Worm (Caenorhabditis elegans) whole organism, young adult: ENCODE results near the gene F42C5.3.

Experiments used
- B0336.3 ChIP-seq: fragments of 200-800 bp; sonication (Bioruptor generic); IDR thresholded peaks from 2 replicates; pipeline ENCODE4 v1.3.6; 2022; ENCODE audit warnings: missing genetic modification characterization, missing compliant biosample characterization
- C06A6.2 ChIP-seq: fragments of 200-800 bp; sonication (Bioruptor generic); conservative IDR thresholded peaks from 2 replicates; pipeline ENCODE4 v1.3.6; 2022; ENCODE audit warnings: missing genetic modification characterization, missing compliant biosample characterization
- F10E7.11 ChIP-seq: sonication (generic microtip); optimal IDR thresholded peaks from 2 replicates; lab custom pipeline; 2017; ENCODE audit warnings: mild to moderate bottlenecking, missing genetic modification characterization, moderate library complexity, missing compliant biosample characterization
- F22D6.2 ChIP-seq: sonication (generic microtip); optimal IDR thresholded peaks from 2 replicates; lab custom pipeline; 2016; ENCODE audit warnings: mild to moderate bottlenecking, missing genetic modification characterization, missing compliant biosample characterization
- F23B12.7 ChIP-seq: sonication (generic microtip); optimal IDR thresholded peaks from 2 replicates; lab custom pipeline; 2017; ENCODE audit warnings: missing genetic modification characterization, mild to moderate bottlenecking, missing compliant biosample characterization, antibody characterized with exemption, moderate library complexity; ENCODE audit not compliant: insufficient read depth
- F37B4.10 ChIP-seq: fragments of 200-800 bp; sonication (Bioruptor generic); IDR thresholded peaks from 2 replicates; pipeline ENCODE4 v1.3.6; 2022; ENCODE audit warnings: missing genetic modification characterization, missing compliant biosample characterization
- F52B5.7 ChIP-seq: sonication (generic microtip); optimal IDR thresholded peaks from 2 replicates; lab custom pipeline; 2016; ENCODE audit warnings: mild to moderate bottlenecking, missing genetic modification characterization, missing compliant biosample characterization
- F57C9.4 ChIP-seq: sonication (generic microtip); optimal IDR thresholded peaks from 2 replicates; lab custom pipeline; 2017; ENCODE audit warnings: mild to moderate bottlenecking, missing genetic modification characterization, missing compliant biosample characterization
- K12H6.12 ChIP-seq: fragments of 200-800 bp; sonication (Bioruptor generic); optimal IDR thresholded peaks from 2 replicates; lab custom pipeline; 2018; ENCODE audit warnings: mild to moderate bottlenecking, missing genetic modification characterization, missing compliant biosample characterization
- T07F8.4 ChIP-seq: sonication (generic microtip); optimal IDR thresholded peaks from 2 replicates; lab custom pipeline; 2016; ENCODE audit warnings: mild to moderate bottlenecking, missing genetic modification characterization, moderate library complexity, missing compliant biosample characterization
- Y53F4B.3 ChIP-seq: fragments of 200-800 bp; sonication (Bioruptor generic); IDR thresholded peaks from 2 replicates; pipeline ENCODE4 v1.3.6; 2022; ENCODE audit warnings: missing genetic modification reagents, missing genetic modification characterization, missing compliant biosample characterization
- Y67H2A.10 ChIP-seq: fragments of 200-800 bp; sonication (Bioruptor generic); conservative IDR thresholded peaks from 2 replicates; pipeline ENCODE4 v1.3.6; 2022; ENCODE audit warnings: missing genetic modification reagents, missing genetic modification characterization, missing compliant biosample characterization
- Y79H2A.3 ChIP-seq: fragments of 200-800 bp; sonication (Bioruptor generic); conservative IDR thresholded peaks from 2 replicates; pipeline ENCODE4 v1.3.6; 2022; ENCODE audit warnings: missing genetic modification reagents, missing genetic modification characterization, missing compliant biosample characterization
- ZK185.1 ChIP-seq: sonication (generic microtip); optimal IDR thresholded peaks from 2 replicates; lab custom pipeline; 2016; ENCODE audit warnings: mild to moderate bottlenecking, missing genetic modification characterization, missing compliant biosample characterization; ENCODE audit not compliant: poor library complexity, severe bottlenecking
- attf-6 ChIP-seq: fragments of 200-800 bp; sonication (Bioruptor generic); IDR thresholded peaks from 2 replicates; pipeline ENCODE4 v1.3.6; 2022; ENCODE audit warnings: missing genetic modification reagents, missing genetic modification characterization, missing compliant biosample characterization
- bed-2 ChIP-seq: fragments of 200-800 bp; sonication (Bioruptor generic); IDR thresholded peaks from 2 replicates; pipeline ENCODE4 v1.3.6; 2022; ENCODE audit warnings: missing genetic modification reagents, missing genetic modification characterization, missing compliant biosample characterization
- cebp-1 ChIP-seq, 2 experiments: fragments of 200-800 bp in 1 of 2; sonication (Bioruptor generic) in 1 of 2; sonication (generic microtip) in 1 of 2; IDR thresholded peaks in 1 of 2; optimal IDR thresholded peaks in 1 of 2; 2 replicates each; pipeline versions ENCODE4 v1.3.6 to Lab custom; 2017 to 2022; ENCODE audit warnings: missing compliant biosample characterization in 2 of 2, missing genetic modification characterization in 2 of 2, mild to moderate bottlenecking in 1 of 2, missing genetic modification reagents in 1 of 2, moderate library complexity in 1 of 2
- ceh-100 ChIP-seq: fragments of 200-800 bp; sonication (Bioruptor generic); IDR thresholded peaks from 2 replicates; pipeline ENCODE4 v1.3.6; 2022; ENCODE audit warnings: missing genetic modification reagents, missing genetic modification characterization, missing compliant biosample characterization
- ceh-27 ChIP-seq: fragments of 200-800 bp; sonication (Bioruptor generic); optimal IDR thresholded peaks from 2 replicates; lab custom pipeline; 2018; ENCODE audit warnings: mild to moderate bottlenecking, missing genetic modification characterization, moderate library complexity, missing compliant biosample characterization
- ceh-91 ChIP-seq: fragments of 200-800 bp; sonication (Bioruptor generic); IDR thresholded peaks from 2 replicates; pipeline ENCODE4 v1.3.6; 2022; ENCODE audit warnings: missing genetic modification reagents, missing genetic modification characterization, missing compliant biosample characterization
- die-1 ChIP-seq: sonication (generic microtip); optimal IDR thresholded peaks from 2 replicates; lab custom pipeline; 2016; ENCODE audit warnings: missing genotype, mild to moderate bottlenecking, missing genetic modification characterization, missing compliant biosample characterization
- ekl-4 ChIP-seq: fragments of 200-800 bp; sonication (Bioruptor generic); IDR thresholded peaks from 2 replicates; pipeline ENCODE4 v1.3.6; 2022; ENCODE audit warnings: missing genetic modification reagents, missing genetic modification characterization, missing compliant biosample characterization
- ets-4 ChIP-seq: fragments of 200-800 bp; sonication (Bioruptor generic); optimal IDR thresholded peaks from 2 replicates; lab custom pipeline; 2018; ENCODE audit warnings: mild to moderate bottlenecking, missing genetic modification characterization, missing compliant biosample characterization
- fkh-3 ChIP-seq: sonication (generic microtip); optimal IDR thresholded peaks from 2 replicates; lab custom pipeline; 2016; ENCODE audit warnings: mild to moderate bottlenecking, missing genetic modification characterization, missing compliant biosample characterization
- lin-26 ChIP-seq: fragments of 200-800 bp; sonication (Bioruptor generic); IDR thresholded peaks from 2 replicates; pipeline ENCODE4 v1.3.6; 2022; ENCODE audit warnings: missing genetic modification reagents, missing genetic modification characterization, missing compliant biosample characterization
- lin-54 ChIP-seq: fragments of 200-800 bp; sonication (Bioruptor generic); optimal IDR thresholded peaks from 2 replicates; lab custom pipeline; 2018; ENCODE audit warnings: mild to moderate bottlenecking, missing genetic modification characterization, missing compliant biosample characterization
- lsl-1 ChIP-seq: fragments of 200-800 bp; sonication (Bioruptor generic); optimal IDR thresholded peaks from 2 replicates; lab custom pipeline; 2018; ENCODE audit warnings: mild to moderate bottlenecking, missing genetic modification characterization, moderate library complexity, missing compliant biosample characterization
- nhr-179 ChIP-seq: sonication (generic microtip); optimal IDR thresholded peaks from 2 replicates; lab custom pipeline; 2016; ENCODE audit warnings: mild to moderate bottlenecking, missing genetic modification characterization, missing compliant biosample characterization
- nhr-27 ChIP-seq: fragments of 200-800 bp; sonication (Bioruptor generic); optimal IDR thresholded peaks from 2 replicates; lab custom pipeline; 2018; ENCODE audit warnings: mild to moderate bottlenecking, missing genetic modification characterization, moderate library complexity, missing compliant biosample characterization
- nhr-90 ChIP-seq: sonication (generic microtip); optimal IDR thresholded peaks from 2 replicates; lab custom pipeline; 2016; ENCODE audit warnings: missing genotype, mild to moderate bottlenecking, missing genetic modification characterization, missing compliant biosample characterization
- rcor-1 ChIP-seq: fragments of 200-800 bp; sonication (Bioruptor generic); IDR thresholded peaks from 2 replicates; pipeline ENCODE4 v1.3.6; 2022; ENCODE audit warnings: missing genetic modification reagents, missing genetic modification characterization, missing compliant biosample characterization
- repo-1 ChIP-seq: sonication (generic microtip); optimal IDR thresholded peaks from 2 replicates; lab custom pipeline; 2017; ENCODE audit warnings: mild to moderate bottlenecking, missing genetic modification characterization, missing compliant biosample characterization
- rpc-1 ChIP-seq, 2 experiments: fragments of 150-350 bp in 1 of 2; sonication (generic microtip) in 1 of 2; optimal IDR thresholded peaks; 2 replicates each; lab custom pipeline; 2014 to 2018; ENCODE audit warnings: missing biosample characterization in 1 of 2, missing genetic modification characterization in 1 of 2, missing genetic modification reagents in 1 of 2, missing genotype in 1 of 2
- snpc-1.3 ChIP-seq: sonication (generic microtip); optimal IDR thresholded peaks from 2 replicates; lab custom pipeline; 2017; ENCODE audit warnings: missing genetic modification characterization, mild to moderate bottlenecking, missing compliant biosample characterization, antibody characterized with exemption, moderate library complexity, missing genotype, missing genetic modification reagents; ENCODE audit not compliant: insufficient read depth
- snpc-4 ChIP-seq, 5 experiments: fragments of 150-350 bp in 1 of 5; sonication (generic microtip) in 4 of 5; optimal IDR thresholded peaks; 2 replicates each; lab custom pipeline; 2014 to 2018; ENCODE audit warnings: missing genetic modification characterization in 5 of 5, missing biosample characterization in 3 of 5, antibody characterized with exemption in 2 of 5, mild to moderate bottlenecking in 2 of 5, missing compliant biosample characterization in 2 of 5, missing genotype in 2 of 5, moderate library complexity in 2 of 5, missing genetic modification reagents in 1 of 5
- somi-1 ChIP-seq: fragments of 200-800 bp; sonication (Bioruptor generic); optimal IDR thresholded peaks from 2 replicates; lab custom pipeline; 2018; ENCODE audit warnings: mild to moderate bottlenecking, missing genetic modification characterization, missing compliant biosample characterization
- tbx-9 ChIP-seq: sonication (generic microtip); optimal IDR thresholded peaks from 2 replicates; lab custom pipeline; 2016; ENCODE audit warnings: borderline replicate concordance, missing genetic modification characterization, inconsistent platforms, missing compliant biosample characterization
- unc-130 ChIP-seq: sonication (generic microtip); optimal IDR thresholded peaks from 2 replicates; lab custom pipeline; 2016; ENCODE audit warnings: missing genetic modification reagents, missing genetic modification characterization, missing compliant biosample characterization
- xnd-1 ChIP-seq: sonication (generic microtip); optimal IDR thresholded peaks from 2 replicates; lab custom pipeline; 2016; ENCODE audit warnings: missing genotype, missing genetic modification reagents, missing genetic modification characterization, missing compliant biosample characterization
- zim-3 ChIP-seq: sonication (generic microtip); optimal IDR thresholded peaks from 2 replicates; lab custom pipeline; 2017; ENCODE audit warnings: mild to moderate bottlenecking, missing genetic modification characterization, moderate library complexity, missing compliant biosample characterization
- ztf-25 ChIP-seq: fragments of 200-800 bp; sonication (Bioruptor generic); IDR thresholded peaks from 2 replicates; pipeline ENCODE4 v1.3.6; 2022; ENCODE audit warnings: missing genetic modification reagents, missing genetic modification characterization, missing compliant biosample characterization

F42C5.3 gene

DNA sequence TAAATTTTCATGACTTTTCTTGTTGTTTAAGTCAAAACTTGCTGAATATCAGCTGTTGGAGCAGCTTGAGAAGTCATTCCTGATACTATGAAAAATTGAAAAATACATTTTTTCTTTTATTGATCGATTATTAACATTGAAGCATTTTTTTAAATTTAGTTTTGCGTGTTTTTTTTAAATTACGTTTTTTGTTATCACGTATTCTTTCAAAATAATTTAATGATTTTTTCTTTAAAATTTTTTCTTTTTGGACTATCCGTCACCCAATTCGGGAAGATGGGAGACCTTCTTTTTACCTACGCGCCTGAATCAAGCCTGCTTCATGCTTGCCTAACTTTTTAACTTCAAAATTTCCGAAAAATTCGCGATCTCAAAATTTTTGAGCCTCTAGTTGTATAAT is 6.7 kb upstream of the F42C5.3 start, which contains the start of gene F42C5.5:
TSS of gene F42C5.5 (minus strand) at position 101 of the 400 bp plus-strand sequence.
- TF ChIP-seq F37B4.10 = no peak
- no peak for TF ChIP-seq tbx-9 (tag; lab: Kevin White, UChicago)
- no peak for TF ChIP-seq nhr-179 (tag; lab: Kevin White, UChicago)
- no peak for TF ChIP-seq F22D6.2 (tag; lab: Kevin White, UChicago)
- TF ChIP-seq zim-3 (tag; lab: Kevin White, UChicago) = no peak
- no peak for TF ChIP-seq F23B12.7 (tag; lab: Kevin White, UChicago)
- TF ChIP-seq Y79H2A.3 (GFP tag; lab: Robert Waterston, UW) = no peak
- no peak for TF ChIP-seq nhr-27 (tag; lab: Kevin White, UChicago)
- TF ChIP-seq nhr-90 = no peak

- TF ChIP-seq rcor-1 (GFP tag; lab: Robert Waterston, UW) (no peak), lsl-1 (GFP tag; lab: Kevin White, UChicago) (no peak), ekl-4 (GFP tag; lab: Robert Waterston, UW) (no peak), cebp-1 (GFP tag; IDR thresholded peaks at IDR 0.05; lab: Robert Waterston, UW) (no peak), cebp-1 (tag; optimal IDR thresholded peaks at IDR 0.05; lab: Kevin White, UChicago) (no peak), F10E7.11 (no peak), B0336.3 (GFP tag; lab: Robert Waterston, UW) (no peak), fkh-3 (tag; lab: Kevin White, UChicago) (no peak), somi-1 (GFP tag; lab: Kevin White, UChicago) (no peak), C06A6.2 (GFP tag; lab: Robert Waterston, UW) (no peak), lin-54 (GFP tag; lab: Kevin White, UChicago) (no peak), F57C9.4 (tag; lab: Kevin White, UChicago) (no peak), F52B5.7 (tag; lab: Kevin White, UChicago) (no peak), xnd-1 (tag; lab: Kevin White, UChicago) (no peak), bed-2 (GFP tag; lab: Robert Waterston, UW) (no peak)
Observed at ce11 chrIV:7291957-7292356, 4.6 kb upstream of the F42C5.3 start, which contains the start of gene F42C5.4. F42C5.4 (minus strand) TSS chrIV:7292127.

ce11 chrIV:7291066-7291465 is 3.7 kb upstream of the F42C5.3 start:
- TF ChIP-seq die-1 (no peak), ets-4 (no peak), Y67H2A.10 (GFP tag; lab: Robert Waterston, UW) (no peak), ZK185.1 (tag; lab: Kevin White, UChicago) (no peak), F37B4.10 (no peak), K12H6.12 (tag; lab: Kevin White, UChicago) (no peak), Y53F4B.3 (GFP tag; lab: Robert Waterston, UW) (no peak), T07F8.4 (tag; lab: Kevin White, UChicago) (no peak), snpc-1.3 (tag; lab: Kevin White, UChicago) (no peak), lin-26 (no peak), ztf-25 (GFP tag; lab: Robert Waterston, UW) (no peak), unc-130 (no peak), snpc-4 (GFP tag; optimal IDR thresholded peaks at IDR 0.05; lab: Kevin White, UChicago) (no peak), snpc-4 (tag; optimal IDR thresholded peaks at IDR 0.05; lab: Kevin White, UChicago) (no peak), xnd-1 (tag; lab: Kevin White, UChicago) (no peak), repo-1 (no peak), ceh-100 (GFP tag; lab: Robert Waterston, UW) (no peak), attf-6 (no peak), rpc-1 (optimal IDR thresholded peaks at IDR 0.05; lab: Kevin White, UChicago) (no peak), rpc-1 (tag; optimal IDR thresholded peaks at IDR 0.05; lab: Kevin White, UChicago) (no peak), ceh-91 (no peak), ceh-27 (GFP tag; lab: Kevin White, UChicago) (no peak)
